Fruit fly (Drosophila melanogaster) whole organism, prepupa: ENCODE measurements around the gene squ.

Experiments
- Blimp-1 ChIP-seq: fragments of 200-800 bp; sonication (Bioruptor generic); optimal IDR thresholded peaks from 3 replicates; lab custom pipeline; 2017; ENCODE audit warnings: missing biosample characterization, missing genetic modification characterization, mild to moderate bottlenecking, moderate library complexity, missing genetic modification reagents
- CG10631 ChIP-seq: fragments of 200-800 bp; sonication (Bioruptor generic); optimal IDR thresholded peaks from 2 replicates; lab custom pipeline; 2016; ENCODE audit warnings: missing biosample characterization, missing genetic modification characterization
- CG10669 ChIP-seq: fragments of 200-800 bp; sonication (Bioruptor generic); optimal IDR thresholded peaks from 3 replicates; lab custom pipeline; 2018; ENCODE audit warnings: missing biosample characterization, mild to moderate bottlenecking, missing genetic modification characterization, moderate library complexity
- CG11294 ChIP-seq: fragments of 200-800 bp; sonication (Bioruptor generic); IDR thresholded peaks from 2 replicates; pipeline ENCODE4 v1.3.6; 2022; ENCODE audit warnings: missing biosample characterization, missing genetic modification characterization
- CG11902 ChIP-seq: fragments of 200-800 bp; sonication (Bioruptor generic); optimal IDR thresholded peaks from 3 replicates; lab custom pipeline; 2016; ENCODE audit warnings: missing biosample characterization, missing genetic modification characterization
- CG1621 ChIP-seq: fragments of 200-800 bp; sonication (Bioruptor generic); optimal IDR thresholded peaks from 3 replicates; lab custom pipeline; 2018; ENCODE audit warnings: missing biosample characterization, mild to moderate bottlenecking, missing genetic modification characterization
- CG16779 ChIP-seq: fragments of 200-800 bp; sonication (Bioruptor generic); optimal IDR thresholded peaks from 3 replicates; lab custom pipeline; 2017; ENCODE audit warnings: missing biosample characterization, mild to moderate bottlenecking, missing genetic modification characterization
- CG3032 ChIP-seq: fragments of 200-800 bp; optimal IDR thresholded peaks from 2 replicates; lab custom pipeline; 2019; ENCODE audit warnings: missing biosample characterization, mild to moderate bottlenecking, missing genetic modification characterization, moderate library complexity
- CG31627 ChIP-seq: fragments of 200-800 bp; sonication (Bioruptor generic); optimal IDR thresholded peaks from 3 replicates; lab custom pipeline; 2016; ENCODE audit warnings: missing biosample characterization, missing genetic modification characterization
- CG32006 ChIP-seq: fragments of 200-800 bp; sonication (Bioruptor generic); optimal IDR thresholded peaks from 3 replicates; lab custom pipeline; 2017; ENCODE audit warnings: missing biosample characterization, mild to moderate bottlenecking, missing genetic modification characterization
- CG34406 ChIP-seq: fragments of 200-800 bp; sonication (Bioruptor generic); optimal IDR thresholded peaks from 3 replicates; lab custom pipeline; 2016; ENCODE audit warnings: missing biosample characterization, missing genetic modification characterization
- CG3919 ChIP-seq: fragments of 200-800 bp; sonication (Bioruptor generic); optimal IDR thresholded peaks from 3 replicates; lab custom pipeline; 2016; ENCODE audit warnings: missing biosample characterization, missing genetic modification characterization
- CG4318 ChIP-seq: fragments of 200-800 bp; sonication (Bioruptor generic); optimal IDR thresholded peaks from 3 replicates; lab custom pipeline; 2017; ENCODE audit warnings: missing biosample characterization, mild to moderate bottlenecking, missing genetic modification characterization
- CG6276 ChIP-seq: fragments of 200-800 bp; sonication (Bioruptor generic); optimal IDR thresholded peaks from 2 replicates; lab custom pipeline; 2017; ENCODE audit warnings: missing biosample characterization, mild to moderate bottlenecking, missing genetic modification characterization
- CG6792 ChIP-seq: fragments of 200-800 bp; sonication (Bioruptor generic); optimal IDR thresholded peaks from 3 replicates; lab custom pipeline; 2016; ENCODE audit warnings: missing biosample characterization, missing genetic modification characterization
- CG6854 ChIP-seq: fragments of 200-800 bp; sonication (Bioruptor generic); optimal IDR thresholded peaks from 2 replicates; lab custom pipeline; 2017; ENCODE audit warnings: missing biosample characterization, mild to moderate bottlenecking, missing genetic modification characterization
- CG7368 ChIP-seq: fragments of 200-800 bp; sonication (Bioruptor generic); optimal IDR thresholded peaks from 3 replicates; lab custom pipeline; 2016; ENCODE audit warnings: missing biosample characterization, missing genetic modification characterization
- CG8119 ChIP-seq: fragments of 200-800 bp; sonication (Bioruptor generic); IDR thresholded peaks from 3 replicates; pipeline ENCODE4 v1.3.6; 2022; ENCODE audit warnings: missing biosample characterization, missing genetic modification characterization
- CG8319 ChIP-seq: fragments of 200-800 bp; sonication (Bioruptor generic); optimal IDR thresholded peaks from 3 replicates; lab custom pipeline; 2016; ENCODE audit warnings: missing biosample characterization, missing genetic modification characterization
- CG8632 ChIP-seq: fragments of 200-800 bp; sonication (Bioruptor generic); optimal IDR thresholded peaks from 3 replicates; lab custom pipeline; 2016; ENCODE audit warnings: missing biosample characterization, missing genetic modification characterization
- CG9139 ChIP-seq: fragments of 200-800 bp; sonication (Bioruptor generic); optimal IDR thresholded peaks from 3 replicates; lab custom pipeline; 2017; ENCODE audit warnings: missing biosample characterization, mild to moderate bottlenecking, missing genetic modification characterization
- Eip75B ChIP-seq: fragments of 200-800 bp; sonication (Bioruptor generic); optimal IDR thresholded peaks from 3 replicates; lab custom pipeline; 2016; ENCODE audit warnings: missing biosample characterization, missing genetic modification characterization
- Eip93F ChIP-seq: fragments of 200-800 bp; sonication (Bioruptor generic); optimal IDR thresholded peaks from 2 replicates; lab custom pipeline; 2016; ENCODE audit warnings: missing biosample characterization, mild to moderate bottlenecking, missing genetic modification characterization
- Ets21C ChIP-seq: fragments of 200-800 bp; sonication (Bioruptor generic); optimal IDR thresholded peaks from 3 replicates; lab custom pipeline; 2016; ENCODE audit warnings: missing biosample characterization, missing genetic modification characterization
- Ets96B ChIP-seq: fragments of 200-800 bp; optimal IDR thresholded peaks from 2 replicates; lab custom pipeline; 2019; ENCODE audit warnings: missing biosample characterization, mild to moderate bottlenecking, missing genetic modification characterization, moderate library complexity
- Gug ChIP-seq: fragments of 200-800 bp; sonication (Bioruptor generic); IDR thresholded peaks from 2 replicates; pipeline ENCODE4 v1.3.6; 2022; ENCODE audit warnings: missing biosample characterization, missing genetic modification characterization
- Met ChIP-seq: fragments of 200-800 bp; sonication (Bioruptor generic); optimal IDR thresholded peaks from 3 replicates; lab custom pipeline; 2016; ENCODE audit warnings: missing biosample characterization, missing genetic modification characterization
- OdsH ChIP-seq: fragments of 200-800 bp; sonication (Bioruptor generic); optimal IDR thresholded peaks from 3 replicates; lab custom pipeline; 2016; ENCODE audit warnings: missing biosample characterization, missing genetic modification characterization
- Smox ChIP-seq: fragments of 200-800 bp; sonication (Bioruptor generic); optimal IDR thresholded peaks from 3 replicates; lab custom pipeline; 2016; ENCODE audit warnings: missing biosample characterization, missing genetic modification characterization
- Sox102F ChIP-seq: fragments of 200-800 bp; sonication (Bioruptor generic); optimal IDR thresholded peaks from 2 replicates; lab custom pipeline; 2016; ENCODE audit warnings: missing biosample characterization, mild to moderate bottlenecking, missing genetic modification characterization
- Sox14 ChIP-seq: fragments of 200-800 bp; sonication (Bioruptor generic); optimal IDR thresholded peaks from 3 replicates; lab custom pipeline; 2016; ENCODE audit warnings: missing biosample characterization, missing genetic modification characterization
- Sox15 ChIP-seq: fragments of 200-800 bp; sonication (Bioruptor generic); optimal IDR thresholded peaks from 3 replicates; lab custom pipeline; 2016; ENCODE audit warnings: missing biosample characterization, missing genetic modification characterization
- achi ChIP-seq: fragments of 200-800 bp; sonication (Bioruptor generic); optimal IDR thresholded peaks from 3 replicates; lab custom pipeline; 2016; ENCODE audit warnings: missing biosample characterization, missing genetic modification characterization
- acj6 ChIP-seq: fragments of 200-800 bp; sonication (Bioruptor generic); optimal IDR thresholded peaks from 3 replicates; lab custom pipeline; 2016; ENCODE audit warnings: missing biosample characterization, missing genetic modification characterization
- dsx ChIP-seq: fragments of 200-800 bp; optimal IDR thresholded peaks from 3 replicates; lab custom pipeline; 2019; ENCODE audit warnings: missing biosample characterization, mild to moderate bottlenecking, missing genetic modification characterization, moderate library complexity; ENCODE audit not compliant: poor library complexity, severe bottlenecking
- eg ChIP-seq: fragments of 200-800 bp; sonication (Bioruptor generic); IDR thresholded peaks from 3 replicates; pipeline ENCODE4 v1.3.6; 2022; ENCODE audit warnings: missing biosample characterization, missing genetic modification characterization
- esn ChIP-seq: fragments of 200-800 bp; sonication (Bioruptor generic); optimal IDR thresholded peaks from 2 replicates; lab custom pipeline; 2016; ENCODE audit warnings: missing biosample characterization, mild to moderate bottlenecking, missing genetic modification characterization, moderate library complexity
- fd59A ChIP-seq: fragments of 200-800 bp; sonication (Bioruptor generic); optimal IDR thresholded peaks from 2 replicates; lab custom pipeline; 2017; ENCODE audit warnings: missing biosample characterization, mild to moderate bottlenecking, missing genetic modification characterization, missing genetic modification reagents
- fd85E ChIP-seq: fragments of 200-800 bp; sonication (Bioruptor generic); optimal IDR thresholded peaks from 3 replicates; lab custom pipeline; 2016; ENCODE audit warnings: missing biosample characterization, missing genetic modification characterization
- net ChIP-seq: fragments of 200-800 bp; sonication (Bioruptor generic); optimal IDR thresholded peaks from 3 replicates; lab custom pipeline; 2016; ENCODE audit warnings: missing biosample characterization, missing genetic modification characterization
- pdm3 ChIP-seq: fragments of 200-800 bp; sonication (Bioruptor generic); optimal IDR thresholded peaks from 3 replicates; lab custom pipeline; 2016; ENCODE audit warnings: missing biosample characterization, missing genetic modification characterization
- salr ChIP-seq, 2 experiments: fragments of 200-800 bp; sonication (Bioruptor generic); optimal IDR thresholded peaks; 3 replicates each; lab custom pipeline; 2016 to 2018; ENCODE audit warnings: missing biosample characterization in 2 of 2, missing genetic modification characterization in 2 of 2, mild to moderate bottlenecking in 1 of 2
- spab ChIP-seq: fragments of 200-800 bp; sonication (Bioruptor generic); optimal IDR thresholded peaks from 2 replicates; lab custom pipeline; 2017; ENCODE audit warnings: missing biosample characterization, mild to moderate bottlenecking, missing genetic modification characterization, missing genetic modification reagents
- ss ChIP-seq, 2 experiments: fragments of 200-800 bp; sonication (Bioruptor generic); optimal IDR thresholded peaks; 2 replicates in 1 of 2; 3 replicates in 1 of 2; lab custom pipeline; 2017 to 2018; ENCODE audit warnings: mild to moderate bottlenecking in 2 of 2, missing biosample characterization in 2 of 2, missing genetic modification characterization in 2 of 2, moderate library complexity in 1 of 2
- svp ChIP-seq: fragments of 200-800 bp; sonication (Bioruptor generic); peaks from one replicate; lab custom pipeline; 2016; ENCODE audit warnings: missing biosample characterization, missing genetic modification characterization
- topi ChIP-seq: fragments of 200-800 bp; sonication (Bioruptor generic); optimal IDR thresholded peaks from 3 replicates; lab custom pipeline; 2016; ENCODE audit warnings: missing biosample characterization, missing genetic modification characterization
- vri ChIP-seq: fragments of 200-800 bp; sonication (Bioruptor generic); optimal IDR thresholded peaks from 3 replicates; lab custom pipeline; 2016; ENCODE audit warnings: missing biosample characterization, mild to moderate bottlenecking, missing genetic modification characterization

The squ gene

DNA sequence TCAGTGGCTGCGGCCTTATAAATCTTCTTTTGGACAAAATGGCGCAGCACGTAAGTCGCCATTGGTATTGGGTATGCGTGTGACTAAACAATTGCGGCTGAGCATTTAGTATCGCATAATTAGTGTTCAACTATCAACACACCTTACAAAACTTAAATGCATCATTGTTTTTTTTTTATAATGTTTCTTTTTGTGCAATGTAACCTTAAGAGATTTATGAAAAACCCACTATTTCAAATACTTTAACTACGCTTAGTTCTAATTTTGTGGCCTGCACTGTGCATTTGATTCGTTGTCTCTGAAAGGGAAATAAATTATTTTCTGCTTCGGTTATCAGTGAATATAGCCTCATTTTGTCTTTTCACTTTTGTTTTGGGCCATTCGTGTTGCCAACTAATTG lies 35.9 kb upstream of the squ start (continued):
- no peak for TF ChIP-seq Eip93F (GFP tag; lab: Kevin White, UChicago)
- peak; percentile 62 for TF ChIP-seq CG10669 (GFP tag; lab: Kevin White, UChicago)
- TF ChIP-seq Gug (GFP tag; lab: Robert Waterston, UW), result no peak
- TF ChIP-seq fd59A (GFP tag; lab: Kevin White, UChicago), result peak; percentile 14
- TF ChIP-seq Eip75B (GFP tag; lab: Kevin White, UChicago), result peak; percentile 65
- no peak for TF ChIP-seq CG9139 (GFP tag; lab: Kevin White, UChicago)
- peak; percentile 70 for TF ChIP-seq eg (GFP tag; lab: Robert Waterston, UW)
- peak; percentile 32 for TF ChIP-seq Ets96B (tag; lab: Kevin White, UChicago)

- peak; percentile 44; the same call in 1 of the 3 replicates for TF ChIP-seq CG8119 (GFP tag; lab: Robert Waterston, UW)
- peak; percentile 26 for TF ChIP-seq CG3919
- TF ChIP-seq pdm3 (GFP tag; lab: Kevin White, UChicago), result no peak
- TF ChIP-seq Eip75B (GFP tag; lab: Kevin White, UChicago), result peak; percentile 2
- no peak for TF ChIP-seq spab (GFP tag; lab: Kevin White, UChicago)
- peak; percentile 15 for TF ChIP-seq CG10631 (GFP tag; lab: Kevin White, UChicago)
- no peak for TF ChIP-seq CG4318
- no peak for TF ChIP-seq CG7368
- TF ChIP-seq svp, result peak; percentile 73
- no peak for TF ChIP-seq net
- no peak for TF ChIP-seq Sox102F (GFP tag; lab: Kevin White, UChicago)
- no peak for TF ChIP-seq CG11902 (GFP tag; lab: Kevin White, UChicago)
- no peak for TF ChIP-seq CG1621 (tag; lab: Kevin White, UChicago)
- TF ChIP-seq esn, result peak; percentile 49
- peak; percentile 0 for TF ChIP-seq achi (GFP tag; lab: Kevin White, UChicago)
- no peak for TF ChIP-seq dsx (GFP tag; lab: Kevin White, UChicago)
- TF ChIP-seq CG8632 (GFP tag; lab: Kevin White, UChicago), result no peak
- TF ChIP-seq topi, result peak; percentile 30
- no peak for TF ChIP-seq CG6854 (GFP tag; lab: Kevin White, UChicago)
- TF ChIP-seq CG8319, result no peak
- peak; percentile 40 for TF ChIP-seq Blimp-1 (GFP tag; lab: Kevin White, UChicago)
- TF ChIP-seq Met (GFP tag; lab: Kevin White, UChicago), result peak; percentile 20
- peak; percentile 13 for TF ChIP-seq Sox14 (GFP tag; lab: Kevin White, UChicago)
- no peak for TF ChIP-seq ss (GFP tag; optimal IDR thresholded peaks at IDR 0.05; lab: Kevin White, UChicago)
- peak; percentile 40 for TF ChIP-seq CG32006 (GFP tag; lab: Kevin White, UChicago)
- TF ChIP-seq Sox15 (GFP tag; lab: Kevin White, UChicago), result no peak
- peak; percentile 19 for TF ChIP-seq Smox
- TF ChIP-seq salr (GFP tag; optimal IDR thresholded peaks at IDR 0.05; lab: Kevin White, UChicago), result no peak
- TF ChIP-seq CG6276, result no peak
- no peak for TF ChIP-seq OdsH (GFP tag; lab: Kevin White, UChicago)
- no peak for TF ChIP-seq CG16779 (tag; lab: Kevin White, UChicago)
- no peak for TF ChIP-seq Ets21C
- no peak for TF ChIP-seq vri (GFP tag; lab: Kevin White, UChicago)
- no peak for TF ChIP-seq CG31627 (GFP tag; lab: Kevin White, UChicago)
- no peak for TF ChIP-seq CG6792 (GFP tag; lab: Kevin White, UChicago)
- peak; percentile 26 for TF ChIP-seq acj6
- TF ChIP-seq CG3032 (tag; lab: Kevin White, UChicago), result peak; percentile 21
- TF ChIP-seq CG10669 (GFP tag; lab: Kevin White, UChicago), result no peak
- no peak for TF ChIP-seq Gug (GFP tag; lab: Robert Waterston, UW)
- no peak for TF ChIP-seq CG9139 (GFP tag; lab: Kevin White, UChicago)
- no peak for TF ChIP-seq CG34406
- no peak for TF ChIP-seq CG11294
- no peak for TF ChIP-seq fd85E
- peak; percentile 32; the same call in 1 of the 3 replicates for TF ChIP-seq eg (GFP tag; lab: Robert Waterston, UW)
Observed at dm6 chr2L:16645479-16646302, 34.2 kb upstream of the squ start.
